Worm (Caenorhabditis elegans): Measurements from ENCODE around the gene dmd-9.
"Not testable (repeated sequence)": the region's sequence is repeated elsewhere in the genome, so short reads cannot be mapped to it uniquely, and the experiment has no call there.

dmd-9 gene

DNA sequence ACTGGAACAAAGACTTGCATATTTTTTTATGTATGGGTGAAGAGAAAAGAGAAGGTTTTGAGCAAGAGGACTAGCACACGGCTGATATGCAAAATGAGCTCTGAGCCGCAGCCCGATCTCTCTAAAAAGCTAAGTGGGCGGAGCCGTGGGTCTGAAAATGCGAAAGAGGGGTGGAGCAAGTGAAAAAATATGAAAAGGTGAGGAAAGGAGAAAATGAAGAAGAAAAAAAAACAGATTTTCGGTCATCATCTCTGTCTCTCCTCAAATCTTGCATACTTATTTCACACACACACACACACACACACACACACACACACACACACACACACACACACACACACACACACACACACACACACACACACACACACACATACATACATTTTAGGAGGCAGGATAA lies at the start of gene dmd-9:
Gene dmd-9 (minus strand): TSS at position 101 of the 400 bp plus-strand sequence.
- TF ChIP-seq him-1 (tag; optimal IDR thresholded peaks at IDR 0.05) (no peak), dao-5 (tag; optimal IDR thresholded peaks at IDR 0.05) (no peak), W03F9.2 (tag; optimal IDR thresholded peaks at IDR 0.05) (no peak)

ce11 chrIV:3303690-3304089 lies 49.3 kb upstream of the dmd-9 start, which contains the start of gene idpp-12:
Gene idpp-12 (plus strand): TSS chrIV:3303990.
- not testable (repeated sequence) for TF ChIP-seq dao-5, W03F9.2, him-1 (tag; optimal IDR thresholded peaks at IDR 0.05)

ce11 chrIV:3302058-3302457 lies 47.7 kb upstream of the dmd-9 start, which contains the start of gene W08E12.4:
Gene W08E12.4 (plus strand): TSS chrIV:3302358.
- TF ChIP-seq W03F9.2, dao-5, him-1 (tag; optimal IDR thresholded peaks at IDR 0.05): not testable (repeated sequence)

- TF ChIP-seq W03F9.2 (tag; optimal IDR thresholded peaks at IDR 0.05): no peak
- TF ChIP-seq dao-5 (tag; optimal IDR thresholded peaks at IDR 0.05): no peak
- no peak for TF ChIP-seq him-1 (tag; optimal IDR thresholded peaks at IDR 0.05)
Observed at ce11 chrIV:3300492-3300891, 46.1 kb upstream of the dmd-9 start, which contains the start of gene W08E12.5. Gene W08E12.5 (plus strand): TSS chrIV:3300792.

- TF ChIP-seq him-1 (tag; optimal IDR thresholded peaks at IDR 0.05) (no peak), dao-5 (tag; optimal IDR thresholded peaks at IDR 0.05) (no peak), W03F9.2 (tag; optimal IDR thresholded peaks at IDR 0.05) (no peak)
Observed at ce11 chrIV:3299229-3299628, 44.9 kb upstream of the dmd-9 start.

DNA sequence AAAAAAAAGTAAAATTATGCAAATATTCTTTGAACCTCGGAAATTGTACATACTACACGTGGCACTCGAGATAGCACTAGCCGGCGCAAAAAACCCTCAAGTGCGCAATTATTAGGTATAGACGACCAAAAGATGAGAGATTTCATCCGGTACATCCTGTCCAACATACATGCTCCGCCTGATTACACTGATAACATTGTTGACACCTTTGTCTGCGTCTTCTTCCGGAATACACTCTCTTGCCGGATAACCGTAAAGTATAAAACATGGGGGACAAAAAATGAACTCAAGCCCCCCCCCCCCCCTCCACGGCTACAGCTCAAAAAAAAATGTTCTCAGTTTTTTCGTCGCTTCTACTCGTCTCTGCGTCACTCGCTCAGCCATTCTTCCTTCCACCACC lies 44.0 kb upstream of the dmd-9 start, which contains the start of gene W08E12.6:
Gene W08E12.6 (plus strand): TSS at position 301 of the 400 bp plus-strand sequence.
- TF ChIP-seq him-1 (tag; optimal IDR thresholded peaks at IDR 0.05) (no peak), dao-5 (tag; optimal IDR thresholded peaks at IDR 0.05) (no peak), W03F9.2 (tag; optimal IDR thresholded peaks at IDR 0.05) (no peak)

DNA sequence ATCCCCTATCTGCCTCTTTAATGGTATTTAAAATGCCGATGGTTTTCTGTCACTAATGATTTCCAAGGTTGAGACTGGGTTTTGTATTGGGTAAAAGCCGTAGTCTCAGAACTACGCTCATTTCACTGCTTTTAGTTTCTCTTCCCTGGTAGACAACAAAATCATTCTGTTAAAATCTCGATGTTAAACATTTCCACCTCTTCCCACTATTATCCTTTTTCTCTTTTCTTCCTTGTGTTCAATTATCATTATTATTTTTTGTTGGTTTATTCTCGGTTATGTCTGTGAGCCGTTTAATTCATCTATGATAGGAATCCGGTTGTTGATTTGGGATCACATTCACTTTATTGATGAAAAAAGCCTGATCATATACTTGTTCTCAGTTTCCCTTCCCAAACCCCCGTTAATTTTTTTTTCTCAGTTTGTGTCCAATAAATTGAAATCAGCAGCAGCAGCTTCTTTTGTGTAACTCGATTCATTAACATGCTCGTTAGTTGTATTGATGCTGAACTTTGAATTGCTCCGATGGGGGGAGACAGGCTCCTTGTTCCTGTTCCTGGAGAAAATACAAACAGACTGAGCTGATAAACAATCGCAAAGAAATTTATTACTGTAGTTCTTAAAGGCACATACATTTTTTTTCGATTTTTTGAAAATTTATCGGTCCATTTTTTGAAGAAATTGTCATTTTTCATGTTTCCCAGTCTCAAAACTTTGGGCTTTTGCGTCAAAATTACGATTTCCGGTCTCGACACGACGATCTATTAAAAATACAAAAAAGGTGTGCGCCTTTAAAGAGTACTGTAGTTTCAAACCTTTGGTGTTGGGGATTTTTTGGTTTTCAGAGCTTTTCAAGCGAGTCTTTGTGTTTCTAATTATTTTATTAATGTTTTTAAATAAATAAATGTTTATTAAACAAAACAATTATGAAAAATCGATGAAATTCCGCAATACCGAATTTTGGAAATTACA lies 42.5 kb upstream of the dmd-9 start:
- no peak for TF ChIP-seq dao-5 (tag; optimal IDR thresholded peaks at IDR 0.05)
- no peak for TF ChIP-seq him-1 (tag; optimal IDR thresholded peaks at IDR 0.05)
- TF ChIP-seq W03F9.2 (tag; optimal IDR thresholded peaks at IDR 0.05): no peak

ce11 chrIV:3294553-3295185 lies 40.3 kb upstream of the dmd-9 start, which contains the start of gene W08E12.7:
Gene W08E12.7 (plus strand): TSS chrIV:3295135.
- peak; percentile 97 for TF ChIP-seq W03F9.2 (tag; optimal IDR thresholded peaks at IDR 0.05)
- TF ChIP-seq him-1 (tag; optimal IDR thresholded peaks at IDR 0.05): peak; percentile 38
- TF ChIP-seq dao-5 (tag; optimal IDR thresholded peaks at IDR 0.05): no peak

DNA sequence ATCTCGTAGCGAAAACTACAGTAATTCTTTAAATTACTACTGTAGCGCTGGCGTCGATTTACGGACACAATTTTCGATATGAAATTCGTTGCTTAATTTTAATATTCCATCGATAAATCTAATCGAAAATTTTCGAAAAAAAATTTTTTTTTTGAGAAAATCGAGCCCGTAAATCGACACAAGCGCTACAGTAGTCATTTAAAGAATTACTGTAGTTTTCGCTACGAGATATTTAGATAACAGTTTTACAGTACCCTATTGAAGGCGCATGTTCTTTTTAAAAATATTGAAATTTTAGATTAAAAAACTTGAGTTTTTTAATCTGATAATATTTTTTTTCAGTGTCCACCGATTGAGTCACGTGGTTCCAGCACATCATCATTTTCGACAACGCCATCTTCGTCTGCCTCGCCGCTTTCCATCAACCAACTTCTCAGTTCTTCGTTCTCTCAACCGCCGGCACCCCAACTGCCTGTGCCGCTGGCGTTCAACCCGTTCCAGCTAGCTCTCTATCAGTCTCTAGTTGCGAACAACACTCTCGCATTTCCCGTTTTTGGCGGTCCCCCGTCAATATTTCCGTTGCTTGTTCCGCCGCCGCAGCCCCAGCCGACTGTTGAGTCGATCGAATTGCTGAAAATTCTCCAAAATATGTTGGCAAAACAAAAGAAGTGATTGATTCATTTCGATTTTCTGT lies 39.6 kb upstream of the dmd-9 start:
- TF ChIP-seq him-1 (tag; optimal IDR thresholded peaks at IDR 0.05) (no peak), W03F9.2 (tag; optimal IDR thresholded peaks at IDR 0.05) (no peak), dao-5 (tag; optimal IDR thresholded peaks at IDR 0.05) (no peak)

- TF ChIP-seq him-1 (tag; optimal IDR thresholded peaks at IDR 0.05) (no peak), dao-5 (tag; optimal IDR thresholded peaks at IDR 0.05) (no peak), W03F9.2 (tag; optimal IDR thresholded peaks at IDR 0.05) (no peak)
Observed at ce11 chrIV:3291977-3292561, 37.7 kb upstream of the dmd-9 start, which contains the start of gene W08E12.8. Gene W08E12.8 (plus strand): TSS chrIV:3292371.

ce11 chrIV:3289237-3289636 lies 34.9 kb upstream of the dmd-9 start, which contains the start of gene gcy-23:
Gene gcy-23 (minus strand): TSS chrIV:3289337.
- TF ChIP-seq dao-5 (tag; optimal IDR thresholded peaks at IDR 0.05): no peak
- TF ChIP-seq W03F9.2 (tag; optimal IDR thresholded peaks at IDR 0.05): no peak
- TF ChIP-seq him-1 (tag; optimal IDR thresholded peaks at IDR 0.05): no peak

DNA sequence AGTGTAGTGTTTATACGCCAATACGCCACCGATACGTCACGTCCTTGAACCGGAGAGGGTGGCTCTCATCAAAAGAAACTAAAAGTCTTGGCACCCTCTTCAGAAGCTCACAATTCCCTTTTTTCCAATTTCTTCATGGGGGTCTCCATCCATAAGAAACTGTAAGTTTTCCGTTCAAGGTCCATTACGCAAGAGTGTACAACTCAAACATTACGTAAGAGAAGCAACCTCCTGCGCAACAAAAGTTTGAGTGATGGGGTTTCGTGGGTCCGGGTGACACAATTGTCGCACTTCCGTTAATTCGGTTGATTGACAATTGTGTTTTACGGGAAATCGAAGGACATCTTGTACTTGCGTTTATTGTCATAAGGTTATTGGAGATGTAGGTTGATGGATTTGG lies 24.5 kb upstream of the dmd-9 start:
- TF ChIP-seq him-1 (tag; optimal IDR thresholded peaks at IDR 0.05): no peak
- no peak for TF ChIP-seq dao-5 (tag; optimal IDR thresholded peaks at IDR 0.05)
- no peak for TF ChIP-seq W03F9.2 (tag; optimal IDR thresholded peaks at IDR 0.05)

- TF ChIP-seq W03F9.2 (tag; optimal IDR thresholded peaks at IDR 0.05): no peak
- TF ChIP-seq dao-5 (tag; optimal IDR thresholded peaks at IDR 0.05): no peak
- no peak for TF ChIP-seq him-1 (tag; optimal IDR thresholded peaks at IDR 0.05)
Observed at ce11 chrIV:3273295-3273694, 19.0 kb upstream of the dmd-9 start, which contains the start of gene T26C12.3. Gene T26C12.3 (minus strand): TSS chrIV:3273395.

All from whole organism, L4/young adult.